Fruit fly (Drosophila melanogaster) whole organism, embryonic: ENCODE results near the gene Klp68D.

Experiments
- Aef1 ChIP-seq: fragments of 200-800 bp; sonication (Bioruptor generic); IDR thresholded peaks from 3 replicates; pipeline ENCODE4 v1.3.6; 2022; ENCODE audit warnings: missing biosample characterization, missing genetic modification characterization
- Blimp-1 ChIP-seq: fragments of 200-800 bp; sonication (Bioruptor generic); optimal IDR thresholded peaks from 3 replicates; lab custom pipeline; 2018; ENCODE audit warnings: missing biosample characterization, missing genetic modification characterization, mild to moderate bottlenecking, moderate library complexity, missing genetic modification reagents
- CG1024 ChIP-seq: fragments of 200-800 bp; sonication (Bioruptor generic); IDR thresholded peaks from 2 replicates; pipeline ENCODE4 v1.3.6; 2022; ENCODE audit warnings: missing biosample characterization, missing genetic modification characterization
- CG11456 ChIP-seq: fragments of 200-800 bp; sonication (Bioruptor generic); IDR thresholded peaks from 3 replicates; pipeline ENCODE4 v1.3.6; 2022; ENCODE audit warnings: missing biosample characterization, missing genetic modification characterization
- CG15269 ChIP-seq: fragments of 200-800 bp; sonication (Bioruptor generic); optimal IDR thresholded peaks from 2 replicates; lab custom pipeline; 2018; ENCODE audit warnings: missing biosample characterization, mild to moderate bottlenecking, missing genetic modification characterization, moderate library complexity
- CG1792 ChIP-seq: fragments of 200-800 bp; sonication (Bioruptor generic); optimal IDR thresholded peaks from 2 replicates; lab custom pipeline; 2016; ENCODE audit warnings: missing biosample characterization, missing genetic modification characterization
- CG18476 ChIP-seq: fragments of 200-800 bp; sonication (Bioruptor generic); optimal IDR thresholded peaks from 2 replicates; lab custom pipeline; 2016; ENCODE audit warnings: missing biosample characterization, mild to moderate bottlenecking, missing genetic modification characterization
- CG4282 ChIP-seq: fragments of 200-800 bp; sonication (Bioruptor generic); optimal IDR thresholded peaks from 2 replicates; lab custom pipeline; 2016; ENCODE audit warnings: missing biosample characterization, missing genetic modification characterization
- CG4617 ChIP-seq: fragments of 200-800 bp; sonication (Bioruptor generic); optimal IDR thresholded peaks from 3 replicates; lab custom pipeline; 2016; ENCODE audit warnings: missing biosample characterization, missing genetic modification characterization, borderline replicate concordance
- CG5180 ChIP-seq: fragments of 200-800 bp; sonication (Bioruptor generic); optimal IDR thresholded peaks from 3 replicates; lab custom pipeline; 2017; ENCODE audit warnings: missing biosample characterization, missing genetic modification characterization, mild to moderate bottlenecking, moderate library complexity, missing genetic modification reagents
- CG5245 ChIP-seq: fragments of 200-800 bp; sonication (Bioruptor generic); optimal IDR thresholded peaks from 3 replicates; lab custom pipeline; 2016; ENCODE audit warnings: missing biosample characterization, missing genetic modification characterization
- CG6175 ChIP-seq: fragments of 200-800 bp; sonication (Bioruptor generic); IDR thresholded peaks from 3 replicates; pipeline ENCODE4 v1.3.6; 2022; ENCODE audit warnings: missing biosample characterization, missing genetic modification characterization
- CG6791 ChIP-seq: fragments of 200-800 bp; sonication (Bioruptor generic); IDR thresholded peaks from 3 replicates; pipeline ENCODE4 v1.3.6; 2022; ENCODE audit warnings: missing biosample characterization, missing genetic modification characterization; ENCODE audit not compliant: partially characterized antibody
- CG7357 ChIP-seq: fragments of 200-800 bp; sonication (Bioruptor generic); IDR thresholded peaks from 3 replicates; pipeline ENCODE4 v1.3.6; 2022; ENCODE audit warnings: missing biosample characterization, missing genetic modification characterization
- CG7372 ChIP-seq: fragments of 200-800 bp; sonication (Bioruptor generic); IDR thresholded peaks from 2 replicates; pipeline ENCODE4 v1.3.6; 2022; ENCODE audit warnings: missing biosample characterization, missing genetic modification characterization
- CG7786 ChIP-seq: fragments of 200-800 bp; sonication (Bioruptor generic); optimal IDR thresholded peaks from 2 replicates; lab custom pipeline; 2016; ENCODE audit warnings: missing biosample characterization, missing genetic modification characterization
- CG7928 ChIP-seq: fragments of 200-800 bp; sonication (Bioruptor generic); optimal IDR thresholded peaks from 2 replicates; lab custom pipeline; 2017; ENCODE audit warnings: missing biosample characterization, mild to moderate bottlenecking, missing genetic modification characterization
- CG8388 ChIP-seq: fragments of 200-800 bp; sonication (Bioruptor generic); optimal IDR thresholded peaks from 2 replicates; lab custom pipeline; 2019; ENCODE audit warnings: missing biosample characterization, mild to moderate bottlenecking, missing genetic modification characterization, moderate library complexity
- CG8765 ChIP-seq: fragments of 200-800 bp; sonication (Bioruptor generic); IDR thresholded peaks from 2 replicates; pipeline ENCODE4 v1.3.6; 2022; ENCODE audit warnings: missing biosample characterization, missing genetic modification characterization
- CkIIα-i1 ChIP-seq: fragments of 200-800 bp; sonication (Bioruptor generic); IDR thresholded peaks from 2 replicates; pipeline ENCODE4 v1.3.6; 2022; ENCODE audit warnings: missing biosample characterization, missing genetic modification characterization
- Dek ChIP-seq: fragments of 200-800 bp; sonication (Bioruptor generic); optimal IDR thresholded peaks from 3 replicates; lab custom pipeline; 2019; ENCODE audit warnings: missing biosample characterization, mild to moderate bottlenecking, missing genetic modification characterization, moderate library complexity
- Dll ChIP-seq: fragments of 200-800 bp; sonication (Bioruptor generic); IDR thresholded peaks from 4 replicates; pipeline ENCODE4 v1.3.6; 2022; ENCODE audit warnings: missing biosample characterization, missing genetic modification characterization; ENCODE audit not compliant: partially characterized antibody
- Ets97D ChIP-seq: fragments of 200-800 bp; sonication (Bioruptor generic); optimal IDR thresholded peaks from 3 replicates; lab custom pipeline; 2016; ENCODE audit warnings: missing biosample characterization, missing genetic modification characterization
- Gsc ChIP-seq: fragments of 200-800 bp; sonication (Bioruptor generic); IDR thresholded peaks from 2 replicates; pipeline ENCODE4 v1.3.6; 2022; ENCODE audit warnings: missing biosample characterization, missing genetic modification characterization
- HmgD ChIP-seq: fragments of 200-800 bp; sonication (Bioruptor generic); optimal IDR thresholded peaks from 3 replicates; lab custom pipeline; 2016; ENCODE audit warnings: missing biosample characterization, missing genetic modification characterization
- Hr78 ChIP-seq, 2 experiments: fragments of 200-800 bp in 1 of 2; fragments of >200 bp in 1 of 2; sonication (Bioruptor generic) in 1 of 2; optimal IDR thresholded peaks; 2 replicates each; lab custom pipeline; 2017 to 2019; ENCODE audit warnings: missing biosample characterization in 2 of 2, missing genetic modification characterization in 2 of 2, mild to moderate bottlenecking in 1 of 2, moderate library complexity in 1 of 2
- MTF-1 ChIP-seq: fragments of 200-800 bp; sonication (Bioruptor generic); optimal IDR thresholded peaks from 2 replicates; lab custom pipeline; 2018; ENCODE audit warnings: missing biosample characterization, mild to moderate bottlenecking, missing genetic modification characterization, borderline replicate concordance
- Myb ChIP-seq: fragments of 200-800 bp; sonication (Bioruptor generic); optimal IDR thresholded peaks from 2 replicates; lab custom pipeline; 2016; ENCODE audit warnings: missing biosample characterization, missing genetic modification characterization
- Nf-YA ChIP-seq: fragments of 200-800 bp; sonication (Bioruptor generic); IDR thresholded peaks from 2 replicates; pipeline ENCODE4 v1.3.6; 2022; ENCODE audit warnings: missing biosample characterization, missing genetic modification characterization
- Oaz ChIP-seq: fragments of 200-800 bp; sonication (Bioruptor generic); IDR thresholded peaks from 2 replicates; pipeline ENCODE4 v1.3.6; 2022; ENCODE audit warnings: missing biosample characterization, missing genetic modification characterization
- Trl ChIP-seq, 3 experiments: fragments of >200 bp in 2 of 3; fragments of 200-800 bp in 1 of 3; sonication (Bioruptor generic) in 1 of 3; optimal IDR thresholded peaks; 2 replicates in 1 of 3; 3 replicates in 2 of 3; lab custom pipeline; 2016 to 2017; ENCODE audit warnings: missing biosample characterization in 1 of 3, missing genetic modification characterization in 1 of 3
- ac ChIP-seq: fragments of 200-800 bp; sonication (Bioruptor generic); optimal IDR thresholded peaks from 3 replicates; lab custom pipeline; 2017; ENCODE audit warnings: missing biosample characterization, mild to moderate bottlenecking, missing genetic modification characterization
- bbx ChIP-seq: fragments of 200-800 bp; sonication (Bioruptor generic); IDR thresholded peaks from 2 replicates; pipeline ENCODE4 v1.3.6; 2022; ENCODE audit warnings: missing biosample characterization, missing genetic modification characterization; ENCODE audit not compliant: partially characterized antibody
- btn ChIP-seq: fragments of 200-800 bp; sonication (Bioruptor generic); optimal IDR thresholded peaks from 2 replicates; lab custom pipeline; 2016; ENCODE audit warnings: missing biosample characterization, missing genetic modification characterization
- cg ChIP-seq: fragments of 200-800 bp; sonication (Bioruptor generic); optimal IDR thresholded peaks from 3 replicates; lab custom pipeline; 2019; ENCODE audit warnings: missing biosample characterization, mild to moderate bottlenecking, missing genetic modification characterization, moderate library complexity
- ci ChIP-seq: fragments of 200-800 bp; sonication (Bioruptor generic); IDR thresholded peaks from 3 replicates; pipeline ENCODE4 v1.3.6; 2022; ENCODE audit warnings: missing biosample characterization, missing genetic modification characterization
- dmrt11E ChIP-seq: fragments of 200-800 bp; sonication (Bioruptor generic); optimal IDR thresholded peaks from 3 replicates; lab custom pipeline; 2018; ENCODE audit warnings: missing biosample characterization, mild to moderate bottlenecking, missing genetic modification characterization, moderate library complexity
- ems ChIP-seq: fragments of 200-800 bp; sonication (Bioruptor generic); optimal IDR thresholded peaks from 3 replicates; lab custom pipeline; 2016; ENCODE audit warnings: missing biosample characterization, missing genetic modification characterization
- fd102C ChIP-seq: fragments of 200-800 bp; sonication (Bioruptor generic); optimal IDR thresholded peaks from 2 replicates; lab custom pipeline; 2018; ENCODE audit warnings: missing biosample characterization, mild to moderate bottlenecking, missing genetic modification characterization, moderate library complexity
- gcm ChIP-seq: fragments of 200-800 bp; sonication (Bioruptor generic); optimal IDR thresholded peaks from 2 replicates; lab custom pipeline; 2019; ENCODE audit warnings: missing biosample characterization, mild to moderate bottlenecking, missing genetic modification characterization, moderate library complexity
- mam ChIP-seq: fragments of 200-800 bp; sonication (Bioruptor generic); optimal IDR thresholded peaks from 3 replicates; lab custom pipeline; 2016; ENCODE audit warnings: missing biosample characterization, missing genetic modification characterization
- pb ChIP-seq: fragments of 200-800 bp; sonication (Bioruptor generic); optimal IDR thresholded peaks from 3 replicates; lab custom pipeline; 2016; ENCODE audit warnings: missing biosample characterization, missing genetic modification characterization
- pros ChIP-seq: fragments of 200-800 bp; sonication (Bioruptor generic); optimal IDR thresholded peaks from 3 replicates; lab custom pipeline; 2019; ENCODE audit warnings: missing biosample characterization, mild to moderate bottlenecking, missing genetic modification characterization, moderate library complexity
- seq ChIP-seq: fragments of 200-800 bp; sonication (Bioruptor generic); IDR thresholded peaks from 2 replicates; pipeline ENCODE4 v1.3.6; 2022; ENCODE audit warnings: missing biosample characterization, missing genetic modification characterization
- toy ChIP-seq: fragments of 200-800 bp; sonication (Bioruptor generic); IDR thresholded peaks from 2 replicates; pipeline ENCODE4 v1.3.6; 2022; ENCODE audit warnings: missing biosample characterization, missing genetic modification characterization
- trem ChIP-seq: fragments of 200-800 bp; optimal IDR thresholded peaks from 3 replicates; lab custom pipeline; 2019; ENCODE audit warnings: missing biosample characterization, mild to moderate bottlenecking, missing genetic modification characterization, moderate library complexity
- wdn ChIP-seq: fragments of 200-800 bp; sonication (Bioruptor generic); IDR thresholded peaks from 2 replicates; pipeline ENCODE4 v1.3.6; 2022; ENCODE audit warnings: missing biosample characterization, missing genetic modification characterization
- zfh1 ChIP-seq: fragments of 200-800 bp; sonication (Bioruptor generic); IDR thresholded peaks from 3 replicates; pipeline ENCODE4 v1.3.6; 2022; ENCODE audit warnings: missing biosample characterization, missing genetic modification characterization

Klp68D gene

DNA sequence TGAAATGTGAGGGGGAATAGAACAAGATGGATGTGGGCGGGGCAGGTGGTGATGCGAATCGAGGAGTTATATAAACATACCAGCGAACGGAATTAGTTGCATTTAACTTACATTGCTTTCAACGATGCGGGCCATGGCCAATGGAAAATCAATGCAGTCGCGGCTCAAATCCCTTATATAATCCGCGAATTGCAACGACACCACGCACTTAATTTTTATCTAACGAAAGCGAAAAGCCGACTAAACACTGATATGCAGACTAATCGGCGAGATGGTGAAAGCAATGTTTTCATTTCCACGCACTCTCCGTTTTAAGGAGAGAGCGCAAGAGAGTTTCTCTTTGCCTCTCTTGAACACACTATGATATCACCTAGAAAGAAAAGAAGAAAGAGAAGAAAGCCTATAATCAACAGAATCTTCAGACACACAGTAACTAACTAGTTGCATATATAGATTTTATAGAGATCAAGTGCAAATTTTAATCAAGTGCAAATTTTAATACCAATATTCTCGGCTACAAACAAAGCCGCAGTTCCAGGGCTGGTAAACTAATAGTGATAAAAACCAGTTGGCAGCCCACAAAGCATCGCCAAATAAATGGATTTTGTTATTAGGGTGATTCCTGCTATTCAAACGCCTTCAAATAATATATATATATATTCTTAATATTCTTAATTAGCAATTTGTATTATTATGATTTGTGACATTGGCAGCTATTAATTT is 26.5 kb downstream of the Klp68D start, which contains the start of the genes CG11597 and CG5946 (continued):
- TF ChIP-seq Nf-YA (GFP tag; lab: Robert Waterston, UW) (no peak), CG7786 (GFP tag; lab: Kevin White, UChicago) (no peak), seq (GFP tag; lab: Robert Waterston, UW) (no peak), CkIIα-i1 (GFP tag; lab: Robert Waterston, UW) (no peak), Dek (tag; lab: Kevin White, UChicago) (no peak), toy (no peak), CG5180 (GFP tag; lab: Kevin White, UChicago) (no peak), Gsc (GFP tag; lab: Robert Waterston, UW) (no peak), dmrt11E (tag; lab: Kevin White, UChicago) (no peak), CG7357 (GFP tag; lab: Robert Waterston, UW) (no peak), CG15269 (tag; lab: Kevin White, UChicago) (no peak), ac (GFP tag; lab: Kevin White, UChicago) (no peak), Dll (GFP tag; lab: Robert Waterston, UW) (peak; percentile 65; the same call in 3 of the 4 replicates), cg (no peak), Oaz (GFP tag; lab: Robert Waterston, UW) (no peak), CG7928 (GFP tag; lab: Kevin White, UChicago) (peak; percentile 87), btn (no peak), trem (tag; lab: Kevin White, UChicago) (peak; percentile 98), mam (GFP tag; lab: Kevin White, UChicago) (peak; percentile 27), zfh1 (GFP tag; lab: Robert Waterston, UW) (0 out of 3 replicates have a peak, but pooled peaks have one; percentile 49), ems (GFP tag; lab: Kevin White, UChicago) (no peak), ci (GFP tag; lab: Robert Waterston, UW) (peak; percentile 6; the same call in 1 of the 3 replicates), Trl (optimal IDR thresholded peaks at IDR 0.05; lab: Kevin White, UChicago) (peak; percentile 90 to 92), Trl (GFP tag; optimal IDR thresholded peaks at IDR 0.05; lab: Kevin White, UChicago) (no peak), MTF-1 (GFP tag; lab: Kevin White, UChicago) (no peak), CG6791 (GFP tag; lab: Robert Waterston, UW) (peak; percentile 50; the same call in 1 of the 3 replicates), CG4282 (GFP tag; lab: Kevin White, UChicago) (no peak), wdn (no peak), Hr78 (GFP tag; optimal IDR thresholded peaks at IDR 0.05; lab: Kevin White, UChicago) (no peak), CG5245 (GFP tag; lab: Kevin White, UChicago) (no peak), CG1792 (GFP tag; lab: Kevin White, UChicago) (no peak), CG11456 (GFP tag; lab: Robert Waterston, UW) (no peak; the same call in 2 of the 3 replicates), Aef1 (GFP tag; lab: Robert Waterston, UW) (peak; percentile 24; the same call in 1 of the 3 replicates), HmgD (no peak), CG1024 (GFP tag; lab: Robert Waterston, UW) (no peak), CG18476 (GFP tag; lab: Kevin White, UChicago) (no peak), Ets97D (peak; percentile 30), bbx (GFP tag; lab: Robert Waterston, UW) (peak; percentile 50), CG6175 (GFP tag; lab: Robert Waterston, UW) (no peak), CG7372 (GFP tag; lab: Robert Waterston, UW) (no peak), pros (peak; percentile 2), fd102C (GFP tag; lab: Kevin White, UChicago) (no peak), gcm (GFP tag; lab: Kevin White, UChicago) (peak; percentile 1), Myb (GFP tag; lab: Kevin White, UChicago) (no peak), pb (no peak), CG4617 (GFP tag; lab: Kevin White, UChicago) (peak; percentile 11), CG8388 (GFP tag; lab: Kevin White, UChicago) (no peak), Blimp-1 (GFP tag; lab: Kevin White, UChicago) (peak; percentile 76), CG8765 (no peak)
